Worm (Caenorhabditis elegans): ENCODE results near the gene fat-6.

fat-6 gene

DNA sequence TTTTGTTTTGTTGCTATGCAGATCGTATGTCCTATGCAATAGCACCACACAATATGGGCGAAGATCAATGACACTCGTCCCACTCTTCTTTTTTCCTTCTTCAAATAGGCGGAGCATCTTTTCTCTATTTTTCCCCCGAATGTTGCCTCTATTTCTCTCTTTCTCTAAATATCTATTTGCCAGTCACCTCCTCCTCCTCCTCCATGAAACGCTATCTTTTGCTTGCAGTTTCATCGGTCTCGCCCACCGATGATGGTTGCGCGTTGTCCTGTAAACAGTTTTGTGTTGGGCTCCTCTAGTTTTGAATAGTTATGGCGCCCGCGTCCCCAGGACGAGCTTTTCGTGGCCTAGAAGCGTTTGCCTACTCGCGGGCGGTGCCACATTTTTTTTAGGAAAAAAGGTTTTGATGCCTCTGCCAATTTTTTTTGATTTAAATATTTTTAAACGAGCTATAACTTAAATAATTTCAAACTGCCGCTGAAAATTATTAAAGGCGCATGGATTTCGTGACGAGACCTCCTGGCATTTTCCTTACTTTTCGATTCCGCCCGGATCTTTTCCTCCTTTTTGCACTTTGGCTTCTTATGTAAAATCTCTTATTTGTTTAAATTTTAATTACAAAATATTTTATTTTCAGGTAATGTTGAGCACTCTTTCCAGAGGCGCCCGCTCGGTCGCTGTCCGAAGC is 37.3 kb upstream of the fat-6 start, which contains the start of gene gdh-1:
Gene gdh-1 (plus strand): TSS at position 638 of the 688 bp plus-strand sequence.
- TF ChIP-seq dsc-1 (tag; optimal IDR thresholded peaks at IDR 0.05) (no peak), isw-1 (GFP tag; IDR thresholded peaks at IDR 0.05) (no peak), skn-1 (tag; optimal IDR thresholded peaks at IDR 0.05) (peak; percentile 60), mep-1 (tag; optimal IDR thresholded peaks at IDR 0.05) (peak; percentile 62), nhr-85 (tag) (peak; percentile 81), nhr-12 (tag; optimal IDR thresholded peaks at IDR 0.05) (no peak), mdl-1 (tag; optimal IDR thresholded peaks at IDR 0.05) (peak in 1 of 2 experiments; percentile 56), efl-1 (optimal IDR thresholded peaks at IDR 0.05) (peak; percentile 21 to 46), efl-1 (GFP tag; optimal IDR thresholded peaks at IDR 0.05 in 1 of 2) (peak in 1 of 2 experiments; percentile 86), C16A3.4 (tag; optimal IDR thresholded peaks at IDR 0.05) (no peak), elt-3 (tag; optimal IDR thresholded peaks at IDR 0.05) (no peak), nhr-76 (tag; optimal IDR thresholded peaks at IDR 0.05) (no peak), nhr-28 (tag; optimal IDR thresholded peaks at IDR 0.05) (no peak), tbx-2 (tag; optimal IDR thresholded peaks at IDR 0.05) (peak; percentile 56), lir-3 (tag; optimal IDR thresholded peaks at IDR 0.05; ENCODE audit: poor library complexity) (no peak), ces-1 (GFP tag; optimal IDR thresholded peaks at IDR 0.05) (no peak), ceh-90 (tag; optimal IDR thresholded peaks at IDR 0.05) (no peak), ztf-4 (tag; optimal IDR thresholded peaks at IDR 0.05) (no peak), nhr-20 (tag; optimal IDR thresholded peaks at IDR 0.05) (peak; percentile 73), elt-2 (tag; optimal IDR thresholded peaks at IDR 0.05) (peak; percentile 7), C34B4.2 (tag; optimal IDR thresholded peaks at IDR 0.05) (no peak), F16B12.6 (tag; optimal IDR thresholded peaks at IDR 0.05) (no peak), nhr-77 (tag; optimal IDR thresholded peaks at IDR 0.05) (peak; percentile 62), dpl-1 (GFP tag; optimal IDR thresholded peaks at IDR 0.05) (peak in 2 of 3 experiments; percentile 21 to 44), blmp-1 (tag; optimal IDR thresholded peaks at IDR 0.05) (peak; percentile 40), sup-37 (GFP tag; optimal IDR thresholded peaks at IDR 0.05) (no peak), ceh-63 (GFP tag; optimal IDR thresholded peaks at IDR 0.05) (no peak), fos-1 (tag; optimal IDR thresholded peaks at IDR 0.05) (peak; percentile 39), nhr-19 (GFP tag; conservative IDR thresholded peaks at IDR 0.05) (peak; percentile 41), lin-35 (GFP tag; optimal IDR thresholded peaks at IDR 0.05) (peak; percentile 9 to 33), zip-4 (GFP tag; optimal IDR thresholded peaks at IDR 0.05) (no peak), nhr-47 (tag; optimal IDR thresholded peaks at IDR 0.05) (no peak), ceh-8 (GFP tag; optimal IDR thresholded peaks at IDR 0.05) (no peak), jun-1 (tag; optimal IDR thresholded peaks at IDR 0.05) (peak; percentile 3), nhr-71 (tag; optimal IDR thresholded peaks at IDR 0.05) (peak; percentile 74), xbp-1 (tag; optimal IDR thresholded peaks at IDR 0.05) (peak; percentile 21), lin-14 (GFP tag; optimal IDR thresholded peaks at IDR 0.05) (no peak), unc-86 (tag; optimal IDR thresholded peaks at IDR 0.05) (no peak), sox-4 (tag; optimal IDR thresholded peaks at IDR 0.05) (no peak), snu-23 (GFP tag; optimal IDR thresholded peaks at IDR 0.05) (peak; percentile 60), efl-3 (GFP tag; optimal IDR thresholded peaks at IDR 0.05) (no peak), ztf-11 (tag; optimal IDR thresholded peaks at IDR 0.05) (no peak), ceh-82 (tag; optimal IDR thresholded peaks at IDR 0.05) (peak in 1 of 3 experiments; percentile 37), tlp-1 (tag; optimal IDR thresholded peaks at IDR 0.05) (no peak), nhr-90 (tag; optimal IDR thresholded peaks at IDR 0.05; ENCODE audit: poor library complexity) (no peak), aly-2 (tag; optimal IDR thresholded peaks at IDR 0.05) (no peak), rnt-1 (tag; optimal IDR thresholded peaks at IDR 0.05) (peak; percentile 71), lsy-2 (tag; optimal IDR thresholded peaks at IDR 0.05) (peak in 1 of 2 experiments; percentile 28), nhr-237 (tag; optimal IDR thresholded peaks at IDR 0.05) (no peak), swsn-7 (tag; optimal IDR thresholded peaks at IDR 0.05) (no peak)
